Fruit fly (Drosophila melanogaster) S2 (cell line): ENCODE measurements around the gene bgm.

ENCODE experiments used
- CG8478 ChIP-seq: fragments of >200 bp; optimal IDR thresholded peaks from 2 replicates; lab custom pipeline; 2018
- CTCF ChIP-seq, 2 experiments: fragments of >200 bp; optimal IDR thresholded peaks; 2 replicates each; lab custom pipeline; 2018

dm6 chr2L:14022130-14022735 lies 9.4 kb downstream of the bgm start:
- TF ChIP-seq CTCF (optimal IDR thresholded peaks at IDR 0.05; lab: Kevin White, UChicago) = no peak
- no peak for TF ChIP-seq CG8478
